Worm (Caenorhabditis elegans) whole organism, L1 larva: ENCODE results near the gene kin-36.
A peak's percentile ranks its signal among the peaks of the same experiment; 100 is the strongest.

Experiments used
- C04F5.9 ChIP-seq: sonication (generic microtip); optimal IDR thresholded peaks from 2 replicates; lab custom pipeline; 2016; ENCODE audit warnings: missing genetic modification characterization, missing compliant biosample characterization
- Y116A8C.19 ChIP-seq: sonication (generic microtip); optimal IDR thresholded peaks from 2 replicates; lab custom pipeline; 2016; ENCODE audit warnings: missing compliant biosample characterization, missing genetic modification characterization, borderline replicate concordance
- alr-1 ChIP-seq: fragments of 200-800 bp; sonication (Bioruptor generic); optimal IDR thresholded peaks from 2 replicates; lab custom pipeline; 2018; ENCODE audit warnings: borderline replicate concordance, mild to moderate bottlenecking, missing genetic modification characterization, missing compliant biosample characterization
- ama-1 ChIP-seq: fragments of 150-350 bp; optimal IDR thresholded peaks from 2 replicates; lab custom pipeline; 2014
- blmp-1 ChIP-seq: fragments of 150-350 bp; optimal IDR thresholded peaks from 2 replicates; lab custom pipeline; 2014; ENCODE audit warnings: missing biosample characterization, missing genetic modification characterization
- ceh-63 ChIP-seq: fragments of 200-800 bp; sonication (Bioruptor generic); optimal IDR thresholded peaks from 2 replicates; lab custom pipeline; 2018; ENCODE audit warnings: mild to moderate bottlenecking, missing genetic modification characterization, missing compliant biosample characterization
- ceh-8 ChIP-seq: fragments of 200-800 bp; sonication (Bioruptor generic); optimal IDR thresholded peaks from 2 replicates; lab custom pipeline; 2018; ENCODE audit warnings: mild to moderate bottlenecking, missing genetic modification characterization, moderate library complexity, missing compliant biosample characterization
- ceh-82 ChIP-seq, 3 experiments: fragments of 150-350 bp in 1 of 3; sonication (generic microtip) in 2 of 3; optimal IDR thresholded peaks; 2 replicates each; lab custom pipeline; 2014 to 2017; ENCODE audit warnings: missing biosample characterization in 3 of 3, missing genetic modification characterization in 3 of 3
- ces-1 ChIP-seq: fragments of 150-350 bp; optimal IDR thresholded peaks from 2 replicates; lab custom pipeline; 2014; ENCODE audit warnings: missing biosample characterization, missing genetic modification reagents, missing genetic modification characterization
- dsc-1 ChIP-seq: sonication (generic microtip); optimal IDR thresholded peaks from 2 replicates; lab custom pipeline; 2016; ENCODE audit warnings: mild to moderate bottlenecking, missing genetic modification characterization, missing compliant biosample characterization
- efl-1 ChIP-seq, 4 experiments: fragments of 150-350 bp; optimal IDR thresholded peaks in 3 of 4; peaks in 1 of 4; 1 replicate in 1 of 4; 2 replicates in 3 of 4; lab custom pipeline; 2014; ENCODE audit warnings: missing biosample characterization in 2 of 4, missing genetic modification characterization in 2 of 4, missing genetic modification reagents in 2 of 4
- efl-3 ChIP-seq: fragments of 200-800 bp; sonication (Bioruptor generic); optimal IDR thresholded peaks from 2 replicates; lab custom pipeline; 2018; ENCODE audit warnings: mild to moderate bottlenecking, missing genetic modification characterization, missing compliant biosample characterization
- elt-2 ChIP-seq: sonication (generic microtip); optimal IDR thresholded peaks from 2 replicates; lab custom pipeline; 2016; ENCODE audit warnings: missing genetic modification characterization, mild to moderate bottlenecking, inconsistent platforms, missing compliant biosample characterization, missing genetic modification reagents
- elt-3 ChIP-seq, 6 experiments: fragments of 150-350 bp in 1 of 6; sonication (generic microtip); optimal IDR thresholded peaks; 2 replicates each; lab custom pipeline; 2017 to 2018; ENCODE audit warnings: missing biosample characterization in 6 of 6, missing genetic modification characterization in 6 of 6, inconsistent platforms in 1 of 6
- ets-5 ChIP-seq: fragments of 200-800 bp; sonication (Bioruptor generic); IDR thresholded peaks from 2 replicates; pipeline ENCODE4 v1.3.6; 2022; ENCODE audit warnings: missing genetic modification characterization, missing compliant biosample characterization
- fkh-10 ChIP-seq: sonication (generic microtip); optimal IDR thresholded peaks from 2 replicates; lab custom pipeline; 2017; ENCODE audit warnings: missing biosample characterization, missing genetic modification reagents, missing genetic modification characterization
- fkh-8 ChIP-seq: sonication (generic microtip); optimal IDR thresholded peaks from 2 replicates; lab custom pipeline; 2016; ENCODE audit warnings: mild to moderate bottlenecking, missing genetic modification characterization, missing compliant biosample characterization
- fos-1 ChIP-seq: fragments of 150-350 bp; optimal IDR thresholded peaks from 2 replicates; lab custom pipeline; 2014; ENCODE audit warnings: missing biosample characterization, missing genetic modification characterization
- hpl-2 ChIP-seq: fragments of 150-350 bp; optimal IDR thresholded peaks from 2 replicates; lab custom pipeline; 2014; ENCODE audit warnings: missing biosample characterization, missing genetic modification reagents, missing genetic modification characterization
- lin-14 ChIP-seq: fragments of 200-800 bp; sonication (Bioruptor generic); optimal IDR thresholded peaks from 2 replicates; lab custom pipeline; 2018; ENCODE audit warnings: mild to moderate bottlenecking, missing genetic modification characterization, moderate library complexity, missing compliant biosample characterization
- lsy-2 ChIP-seq, 2 experiments: fragments of 150-350 bp; optimal IDR thresholded peaks; 2 replicates each; lab custom pipeline; 2014; ENCODE audit warnings: missing biosample characterization in 2 of 2, missing genetic modification characterization in 2 of 2
- mab-9 ChIP-seq: fragments of 200-800 bp; sonication (Bioruptor generic); IDR thresholded peaks from 2 replicates; pipeline ENCODE4 v1.3.6; 2022; ENCODE audit warnings: missing genetic modification reagents, missing genetic modification characterization, missing compliant biosample characterization
- mep-1 ChIP-seq: fragments of 150-350 bp; optimal IDR thresholded peaks from 2 replicates; lab custom pipeline; 2014; ENCODE audit warnings: missing biosample characterization, missing genetic modification characterization
- nhr-11 ChIP-seq: fragments of 150-350 bp; optimal IDR thresholded peaks from 2 replicates; lab custom pipeline; 2014; ENCODE audit warnings: missing biosample characterization, missing genetic modification characterization
- nhr-12 ChIP-seq: sonication (generic microtip); optimal IDR thresholded peaks from 2 replicates; lab custom pipeline; 2017; ENCODE audit warnings: missing biosample characterization, missing genetic modification characterization
- nhr-237 ChIP-seq: fragments of 150-350 bp; optimal IDR thresholded peaks from 2 replicates; lab custom pipeline; 2014; ENCODE audit warnings: missing biosample characterization, missing genetic modification characterization
- nhr-28 ChIP-seq: fragments of 150-350 bp; optimal IDR thresholded peaks from 2 replicates; lab custom pipeline; 2014; ENCODE audit warnings: missing biosample characterization, missing genetic modification characterization
- nhr-77 ChIP-seq: fragments of 150-350 bp; optimal IDR thresholded peaks from 2 replicates; lab custom pipeline; 2014; ENCODE audit warnings: missing biosample characterization, missing genetic modification characterization
- nhr-84 ChIP-seq: sonication (generic microtip); optimal IDR thresholded peaks from 2 replicates; lab custom pipeline; 2017; ENCODE audit warnings: missing biosample characterization, missing genetic modification characterization
- pag-3 ChIP-seq: sonication (generic microtip); optimal IDR thresholded peaks from 2 replicates; lab custom pipeline; 2017; ENCODE audit warnings: missing genetic modification characterization, mild to moderate bottlenecking, missing compliant biosample characterization, antibody characterized with exemption, borderline replicate concordance; ENCODE audit not compliant: insufficient read depth
- rnt-1 ChIP-seq: sonication (generic microtip); optimal IDR thresholded peaks from 2 replicates; lab custom pipeline; 2016; ENCODE audit warnings: mild to moderate bottlenecking, missing genetic modification characterization, moderate library complexity, missing compliant biosample characterization
- snu-23 ChIP-seq: sonication (generic microtip); optimal IDR thresholded peaks from 2 replicates; lab custom pipeline; 2016; ENCODE audit warnings: missing genetic modification characterization, missing compliant biosample characterization
- tlp-1 ChIP-seq: fragments of 150-350 bp; optimal IDR thresholded peaks from 2 replicates; lab custom pipeline; 2014; ENCODE audit warnings: missing biosample characterization, missing genetic modification characterization
- unc-130 ChIP-seq: fragments of 150-350 bp; optimal IDR thresholded peaks from 2 replicates; lab custom pipeline; 2017; ENCODE audit warnings: missing biosample characterization, missing genetic modification characterization, inconsistent platforms
- unc-30 ChIP-seq: sonication (generic microtip); optimal IDR thresholded peaks from 2 replicates; lab custom pipeline; 2017; ENCODE audit warnings: missing biosample characterization, missing genetic modification characterization
- zip-4 ChIP-seq: fragments of 200-800 bp; sonication (Bioruptor generic); optimal IDR thresholded peaks from 2 replicates; lab custom pipeline; 2018; ENCODE audit warnings: mild to moderate bottlenecking, missing genetic modification characterization, moderate library complexity, missing compliant biosample characterization
- ztf-4 ChIP-seq: fragments of 150-350 bp; optimal IDR thresholded peaks from 2 replicates; lab custom pipeline; 2014; ENCODE audit warnings: missing biosample characterization, missing genetic modification characterization

The kin-36 gene

DNA sequence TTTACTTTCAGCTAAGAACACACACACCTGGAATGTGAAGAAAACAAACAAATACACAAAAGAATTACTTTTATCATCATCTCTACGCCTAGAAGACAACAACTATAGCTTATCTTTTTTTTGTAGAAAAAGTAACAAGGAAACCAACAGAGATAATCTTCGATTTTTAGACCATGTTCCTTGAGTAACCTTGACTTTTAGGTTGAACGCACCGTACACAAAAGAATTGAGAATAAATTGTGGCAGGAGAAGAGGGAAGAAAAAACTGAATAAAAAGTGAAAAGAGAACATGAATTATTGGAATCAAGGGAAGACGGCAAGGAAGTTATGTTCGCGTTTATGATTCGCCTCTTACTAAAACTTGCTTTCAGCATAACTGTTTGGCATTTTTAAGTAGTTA is 37.9 kb upstream of the kin-36 start:
- TF ChIP-seq nhr-77 (tag; lab: Kevin White, UChicago) (no peak), elt-3 (tag; optimal IDR thresholded peaks at IDR 0.05; lab: Kevin White, UChicago) (peak in 1 of 6 experiments; percentile 43), efl-3 (GFP tag; lab: Kevin White, UChicago) (no peak), fkh-10 (GFP tag; lab: Kevin White, UChicago) (no peak), ama-1 (lab: Kevin White, UChicago) (no peak), blmp-1 (tag; lab: Kevin White, UChicago) (peak; percentile 63), nhr-12 (no peak)

DNA sequence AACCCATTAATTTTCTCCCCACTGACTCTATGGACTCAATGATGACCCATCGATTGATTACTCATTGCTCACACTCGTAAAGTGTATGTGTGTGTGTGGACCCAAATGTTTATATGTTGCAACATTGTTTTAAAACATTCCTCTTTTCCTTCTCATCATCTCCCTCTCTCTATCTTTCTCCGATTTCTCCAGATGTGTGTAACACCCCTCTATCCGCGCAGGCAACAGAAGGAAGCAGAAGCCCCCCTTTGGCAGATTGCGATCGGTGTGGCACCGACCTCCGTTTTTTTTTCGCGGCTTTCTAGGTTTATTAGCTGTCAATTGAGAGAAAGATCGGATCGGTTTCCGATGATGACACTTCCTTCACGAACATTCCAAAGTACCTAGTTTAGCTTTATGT is 35.2 kb upstream of the kin-36 start:
- TF ChIP-seq rnt-1 (tag; lab: Kevin White, UChicago), result peak; percentile 22
- TF ChIP-seq pag-3 (tag; lab: Kevin White, UChicago), result no peak
- TF ChIP-seq blmp-1 (tag; lab: Kevin White, UChicago), result peak; percentile 42
- TF ChIP-seq snu-23 (GFP tag; lab: Kevin White, UChicago), result no peak
- no peak for TF ChIP-seq fkh-10 (GFP tag; lab: Kevin White, UChicago)
- TF ChIP-seq elt-2 (tag; lab: Kevin White, UChicago), result no peak
- no peak for TF ChIP-seq lsy-2 (tag; optimal IDR thresholded peaks at IDR 0.05; lab: Kevin White, UChicago)
- TF ChIP-seq tlp-1, result no peak
- no peak for TF ChIP-seq ceh-63 (GFP tag; lab: Kevin White, UChicago)
- TF ChIP-seq Y116A8C.19, result no peak
- TF ChIP-seq nhr-11 (tag; lab: Kevin White, UChicago), result no peak
- no peak for TF ChIP-seq nhr-84
- TF ChIP-seq C04F5.9 (tag; lab: Kevin White, UChicago), result no peak
- peak; percentile 59 for TF ChIP-seq dsc-1 (tag; lab: Kevin White, UChicago)
- no peak for TF ChIP-seq hpl-2 (GFP tag; lab: Kevin White, UChicago)
- TF ChIP-seq nhr-28, result no peak
- TF ChIP-seq nhr-237 (tag; lab: Kevin White, UChicago), result no peak
- TF ChIP-seq nhr-77 (tag; lab: Kevin White, UChicago), result no peak
- no peak for TF ChIP-seq ztf-4 (tag; lab: Kevin White, UChicago)
- no peak for TF ChIP-seq ces-1
- TF ChIP-seq, all 84 proteins: peak for 3

DNA sequence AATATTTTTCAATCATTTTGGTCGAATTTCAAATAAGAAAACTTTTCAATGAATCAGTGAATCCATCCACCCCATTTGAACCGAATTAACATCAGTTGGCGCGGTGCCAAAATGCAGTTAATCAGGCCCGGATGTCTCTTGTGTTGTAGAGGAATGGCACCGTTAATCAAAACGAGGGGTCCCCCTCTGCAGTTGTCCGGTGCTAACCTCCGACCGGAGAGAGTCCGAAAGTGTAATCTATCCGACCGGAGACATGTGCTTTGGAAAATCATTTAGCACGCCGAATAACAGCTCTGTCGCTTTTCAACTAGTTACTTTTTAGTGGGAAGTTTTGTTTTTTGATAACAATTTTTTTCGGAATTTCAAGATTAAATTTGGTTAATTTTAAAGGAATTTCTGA is 33.6 kb upstream of the kin-36 start:
- peak; percentile 88 for TF ChIP-seq dsc-1 (tag; lab: Kevin White, UChicago)
- TF ChIP-seq unc-130 (tag; lab: Kevin White, UChicago), result peak; percentile 15
- TF ChIP-seq pag-3 (tag; lab: Kevin White, UChicago), result peak; percentile 45
- TF ChIP-seq alr-1 (tag; lab: Kevin White, UChicago), result no peak
- no peak for TF ChIP-seq zip-4 (GFP tag; lab: Kevin White, UChicago)
- no peak for TF ChIP-seq fkh-8 (tag; lab: Kevin White, UChicago)
- peak; percentile 35 for TF ChIP-seq lin-14 (GFP tag; lab: Kevin White, UChicago)
- no peak for TF ChIP-seq ceh-8 (GFP tag; lab: Kevin White, UChicago)
- no peak for TF ChIP-seq lsy-2 (tag; optimal IDR thresholded peaks at IDR 0.05; lab: Kevin White, UChicago)
- no peak for TF ChIP-seq efl-1 (optimal IDR thresholded peaks at IDR 0.05; lab: Kevin White, UChicago)
- peak in 1 of 2 experiments; percentile 51 for TF ChIP-seq efl-1 (GFP tag; optimal IDR thresholded peaks at IDR 0.05 in 1 of 2; lab: Kevin White, UChicago)
- peak; percentile 34 for TF ChIP-seq rnt-1 (tag; lab: Kevin White, UChicago)

DNA sequence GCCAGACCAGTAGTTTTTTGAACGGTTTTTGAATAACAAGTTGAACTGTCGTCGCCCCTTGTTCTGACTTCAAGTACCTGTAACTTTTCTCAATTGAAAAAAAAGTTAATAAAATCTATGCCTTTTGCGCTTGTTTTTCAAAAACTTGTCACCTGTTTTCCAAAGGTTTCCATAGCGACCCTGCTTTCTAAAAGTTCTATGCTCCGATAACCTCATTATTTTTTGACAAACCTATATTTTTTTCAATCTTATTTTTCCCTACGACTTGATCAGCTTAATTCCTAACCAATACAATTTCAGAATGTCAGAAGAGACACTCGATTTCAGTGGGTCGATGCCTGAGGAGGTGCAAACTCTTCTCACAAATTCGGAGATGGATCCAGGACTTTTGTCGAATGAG is 31.4 kb upstream of the kin-36 start, which contains the start of gene F29B9.8:
F29B9.8 (plus strand) TSS at position 301 of the 400 bp plus-strand sequence.
- TF ChIP-seq unc-30 (tag; lab: Kevin White, UChicago), result no peak
- no peak for TF ChIP-seq efl-1 (optimal IDR thresholded peaks at IDR 0.05; lab: Kevin White, UChicago)
- peak in 1 of 2 experiments; percentile 29 for TF ChIP-seq efl-1 (GFP tag; optimal IDR thresholded peaks at IDR 0.05 in 1 of 2; lab: Kevin White, UChicago)
- no peak for TF ChIP-seq ets-5 (GFP tag; lab: Robert Waterston, UW)
- no peak for TF ChIP-seq mep-1 (tag; lab: Kevin White, UChicago)
- TF ChIP-seq unc-130 (tag; lab: Kevin White, UChicago), result no peak
- TF ChIP-seq fos-1 (tag; lab: Kevin White, UChicago), result no peak
- no peak for TF ChIP-seq ceh-82 (tag; optimal IDR thresholded peaks at IDR 0.05; lab: Kevin White, UChicago)
- TF ChIP-seq mab-9 (GFP tag; lab: Robert Waterston, UW), result no peak
